Fruit fly (Drosophila melanogaster): ENCODE data around the gene Dci.

The Dci gene

dm6 chr3L:819297-819886 lies 31.8 kb upstream of the Dci start (continued):
- TF ChIP-seq MBD-R2 (GFP tag; IDR thresholded peaks at IDR 0.05) (peak; percentile 71), CG14965 (GFP tag; optimal IDR thresholded peaks at IDR 0.05; ENCODE audit: borderline replicate concordance) (peak; percentile 58), CG8281 (tag; optimal IDR thresholded peaks at IDR 0.05) (peak; percentile 71), Hr78 (GFP tag; optimal IDR thresholded peaks at IDR 0.05) (peak in 1 of 2 experiments; percentile 82), CTCF (GFP tag; optimal IDR thresholded peaks at IDR 0.05) (no peak), CkIIα-i1 (GFP tag; IDR thresholded peaks at IDR 0.05) (no peak), CG7357 (GFP tag; IDR thresholded peaks at IDR 0.05) (peak; percentile 79), CG8944 (GFP tag; optimal IDR thresholded peaks at IDR 0.05) (peak; percentile 86), CG4328 (GFP tag; optimal IDR thresholded peaks at IDR 0.05) (peak; percentile 68), Pdp1 (GFP tag; optimal IDR thresholded peaks at IDR 0.05) (peak; percentile 86 to 90), CG11456 (GFP tag; IDR thresholded peaks at IDR 0.05) (peak; percentile 94), psq (GFP tag; optimal IDR thresholded peaks at IDR 0.05) (peak; percentile 43), Doc2 (GFP tag; IDR thresholded peaks at IDR 0.05) (peak; percentile 79), CG17385 (GFP tag; optimal IDR thresholded peaks at IDR 0.05) (peak; percentile 83), Vsx1 (GFP tag; optimal IDR thresholded peaks at IDR 0.05) (peak; percentile 65), Chrac-16 (GFP tag; optimal IDR thresholded peaks at IDR 0.05) (peak; percentile 73), CG13624 (GFP tag; optimal IDR thresholded peaks at IDR 0.05) (peak; percentile 86), dysf (GFP tag; IDR thresholded peaks at IDR 0.05) (peak; percentile 95), CG11085 (GFP tag; IDR thresholded peaks at IDR 0.05) (peak; percentile 83), Meics (GFP tag; optimal IDR thresholded peaks at IDR 0.05) (peak; percentile 85), cas (GFP tag; IDR thresholded peaks at IDR 0.05) (peak; percentile 82), CG8359 (GFP tag; optimal IDR thresholded peaks at IDR 0.05; ENCODE audit: borderline replicate concordance) (peak; percentile 57), nerfin-1 (tag; optimal IDR thresholded peaks at IDR 0.05) (peak; percentile 71), Elba2 (GFP tag; optimal IDR thresholded peaks at IDR 0.05) (no peak), CG1792 (GFP tag; optimal IDR thresholded peaks at IDR 0.05) (peak; percentile 82), CG12219 (GFP tag; optimal IDR thresholded peaks at IDR 0.05) (peak; percentile 91), gcm (GFP tag; optimal IDR thresholded peaks at IDR 0.05) (peak; percentile 68), odd (GFP tag; optimal IDR thresholded peaks at IDR 0.05) (peak; percentile 72), Med (GFP tag) (peak; percentile 99), CG9932 (GFP tag; IDR thresholded peaks at IDR 0.05) (peak; percentile 93), D19B (GFP tag; optimal IDR thresholded peaks at IDR 0.05) (peak; percentile 51), vfl (GFP tag; optimal IDR thresholded peaks at IDR 0.05) (peak; percentile 80), CG15269 (tag; optimal IDR thresholded peaks at IDR 0.05) (peak; percentile 93), Hsf (GFP tag; optimal IDR thresholded peaks at IDR 0.05) (peak; percentile 78), CG3847 (GFP tag; IDR thresholded peaks at IDR 0.05) (peak; percentile 92), CG2129 (GFP tag; IDR thresholded peaks at IDR 0.05; ENCODE audit: partially characterized antibody) (no peak), Ptx1 (GFP tag; IDR thresholded peaks at IDR 0.05) (peak; percentile 96), CG34376 (GFP tag; optimal IDR thresholded peaks at IDR 0.05) (peak; percentile 56), gsb (GFP tag; IDR thresholded peaks at IDR 0.05) (peak; percentile 89), CG14014 (GFP tag; IDR thresholded peaks at IDR 0.05) (peak; percentile 94), CHES-1-like (GFP tag; optimal IDR thresholded peaks at IDR 0.05) (peak; percentile 83), CG1233 (GFP tag; optimal IDR thresholded peaks at IDR 0.05) (peak; percentile 79), knrl (GFP tag; IDR thresholded peaks at IDR 0.05; ENCODE audit: partially characterized antibody) (no peak), CG3995 (GFP tag; optimal IDR thresholded peaks at IDR 0.05) (peak; percentile 48), CG1529 (GFP tag; optimal IDR thresholded peaks at IDR 0.05) (peak; percentile 79), CG18619 (GFP tag; optimal IDR thresholded peaks at IDR 0.05) (peak; percentile 80), CG17328 (GFP tag; IDR thresholded peaks at IDR 0.05) (peak; percentile 97), bsh (GFP tag; optimal IDR thresholded peaks at IDR 0.05) (peak in 1 of 2 experiments; percentile 90), CG9727 (GFP tag; optimal IDR thresholded peaks at IDR 0.05) (peak; percentile 68), Ssrp (tag; optimal IDR thresholded peaks at IDR 0.05) (peak; percentile 83)

Measured in whole organism, embryonic.